In the genomic region with DNA sequence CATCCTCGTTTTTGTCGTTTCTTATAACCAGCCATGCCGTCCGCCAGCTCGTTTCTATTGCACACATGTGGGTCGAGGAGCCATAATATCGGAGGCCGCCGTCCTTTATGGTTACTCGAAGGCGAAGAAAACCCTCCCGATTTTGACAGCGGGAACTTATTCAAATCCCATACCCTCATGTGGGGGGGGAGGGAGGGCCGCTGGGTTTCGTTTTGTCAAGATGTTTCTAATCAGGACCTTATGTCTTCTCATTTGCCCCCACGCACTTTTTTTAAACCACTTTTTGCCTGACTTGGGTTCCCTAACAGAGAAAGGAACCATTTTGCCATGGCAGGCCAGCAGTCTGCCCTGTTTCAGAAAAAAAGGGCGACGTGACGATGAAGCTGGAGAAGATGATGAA, we compare ENCODE assay signal across 2 worm cellular contexts.
TF ChIP-seq lines count a peak whose summit lies in the region.

No protein-coding gene starts in this region.

TF ChIP-seq in whole organism, L1 larva, 84 proteins besides CTCF, POLR2A, EP300 and RAD21:
- TF ChIP-seq fkh-8 (tag; optimal IDR thresholded peaks at IDR 0.05; lab: Kevin White, UChicago) (no peak), dsc-1 (tag; optimal IDR thresholded peaks at IDR 0.05; lab: Kevin White, UChicago) (peak; percentile 81), fkh-4 (tag; optimal IDR thresholded peaks at IDR 0.05; lab: Kevin White, UChicago; ENCODE audit: borderline replicate concordance) (peak; percentile 74)

TF ChIP-seq in whole organism, young adult, 124 proteins besides CTCF, POLR2A, EP300 and RAD21:
- TF ChIP-seq nhr-179 (tag; optimal IDR thresholded peaks at IDR 0.05; lab: Kevin White, UChicago) (no peak), zfh-2 (GFP tag; conservative IDR thresholded peaks at IDR 0.05; lab: Robert Waterston, UW) (0 out of 2 replicates have a peak, but pooled peaks have one; percentile 6)
TF ChIP-seq in whole organism, young adult: peak in this region for 1.
